Worm (Caenorhabditis elegans) whole organism, mixed stage, embryonic: Measurements from ENCODE around the gene parp-2.

Experiments used
- M03D4.4 ChIP-seq: sonication (generic microtip); optimal IDR thresholded peaks from 2 replicates; lab custom pipeline; 2017; ENCODE audit warnings: mild to moderate bottlenecking, missing genetic modification characterization, missing compliant biosample characterization
- bed-3 ChIP-seq: fragments of 200-800 bp; sonication (Bioruptor generic); optimal IDR thresholded peaks from 3 replicates; lab custom pipeline; 2018; ENCODE audit warnings: mild to moderate bottlenecking, missing genetic modification characterization, moderate library complexity, missing compliant biosample characterization
- blmp-1 ChIP-seq: fragments of 150-350 bp; optimal IDR thresholded peaks from 2 replicates; lab custom pipeline; 2014; ENCODE audit warnings: missing biosample characterization, missing genetic modification characterization
- ceh-39 ChIP-seq: fragments of 150-350 bp; optimal IDR thresholded peaks from 2 replicates; lab custom pipeline; 2014; ENCODE audit warnings: missing biosample characterization, missing genetic modification characterization
- ceh-83 ChIP-seq: fragments of 200-800 bp; sonication (Bioruptor generic); optimal IDR thresholded peaks from 2 replicates; lab custom pipeline; 2018; ENCODE audit warnings: mild to moderate bottlenecking, missing genetic modification characterization, missing compliant biosample characterization
- ces-1 ChIP-seq: fragments of 150-350 bp; optimal IDR thresholded peaks from 2 replicates; lab custom pipeline; 2014; ENCODE audit warnings: missing biosample characterization, missing genetic modification reagents, missing genetic modification characterization
- cnd-1 ChIP-seq: fragments of 200-800 bp; sonication (Bioruptor generic); optimal IDR thresholded peaks from 2 replicates; lab custom pipeline; 2018; ENCODE audit warnings: mild to moderate bottlenecking, missing genetic modification characterization, missing compliant biosample characterization
- drap-1 ChIP-seq: fragments of 200-800 bp; sonication (Bioruptor generic); optimal IDR thresholded peaks from 3 replicates; lab custom pipeline; 2018; ENCODE audit warnings: mild to moderate bottlenecking, missing genetic modification characterization, missing compliant biosample characterization
- elt-1 ChIP-seq: sonication (generic microtip); optimal IDR thresholded peaks from 2 replicates; lab custom pipeline; 2017; ENCODE audit warnings: missing genetic modification characterization, mild to moderate bottlenecking, missing compliant biosample characterization, antibody characterized with exemption, moderate library complexity, borderline replicate concordance; ENCODE audit not compliant: insufficient read depth
- flh-1 ChIP-seq: fragments of 200-800 bp; sonication (Bioruptor generic); optimal IDR thresholded peaks from 2 replicates; lab custom pipeline; 2018; ENCODE audit warnings: mild to moderate bottlenecking, missing genetic modification characterization, moderate library complexity, missing compliant biosample characterization
- ham-2 ChIP-seq: fragments of 200-800 bp; sonication (Bioruptor generic); optimal IDR thresholded peaks from 2 replicates; lab custom pipeline; 2018; ENCODE audit warnings: mild to moderate bottlenecking, missing genetic modification characterization, missing compliant biosample characterization
- hlh-1 ChIP-seq: fragments of 150-350 bp; optimal IDR thresholded peaks from 2 replicates; lab custom pipeline; 2014; ENCODE audit warnings: missing biosample characterization, missing genetic modification reagents, missing genetic modification characterization
- lin-13 ChIP-seq: fragments of 150-350 bp; optimal IDR thresholded peaks from 2 replicates; lab custom pipeline; 2014; ENCODE audit warnings: missing biosample characterization, missing genetic modification characterization
- lin-32 ChIP-seq: fragments of 200-800 bp; sonication (Bioruptor generic); optimal IDR thresholded peaks from 2 replicates; lab custom pipeline; 2018; ENCODE audit warnings: mild to moderate bottlenecking, missing genetic modification characterization, missing compliant biosample characterization
- lsy-2 ChIP-seq: fragments of 150-350 bp; optimal IDR thresholded peaks from 2 replicates; lab custom pipeline; 2014; ENCODE audit warnings: missing biosample characterization, missing genetic modification characterization
- mab-5 ChIP-seq: fragments of 150-350 bp; optimal IDR thresholded peaks from 2 replicates; lab custom pipeline; 2014; ENCODE audit warnings: missing biosample characterization, missing genetic modification characterization
- mep-1 ChIP-seq: fragments of 150-350 bp; optimal IDR thresholded peaks from 2 replicates; lab custom pipeline; 2017; ENCODE audit warnings: missing biosample characterization, missing genetic modification reagents, missing genetic modification characterization, inconsistent platforms
- mls-2 ChIP-seq: sonication (generic microtip); optimal IDR thresholded peaks from 2 replicates; lab custom pipeline; 2016; ENCODE audit warnings: mild to moderate bottlenecking, missing genetic modification characterization, moderate library complexity, missing compliant biosample characterization
- nhr-12 ChIP-seq: fragments of 150-350 bp; optimal IDR thresholded peaks from 2 replicates; lab custom pipeline; 2014; ENCODE audit warnings: missing biosample characterization, missing genetic modification characterization
- nhr-237 ChIP-seq: fragments of 150-350 bp; optimal IDR thresholded peaks from 2 replicates; lab custom pipeline; 2014; ENCODE audit warnings: missing biosample characterization, missing genetic modification characterization
- nhr-28 ChIP-seq: fragments of 150-350 bp; optimal IDR thresholded peaks from 2 replicates; lab custom pipeline; 2014; ENCODE audit warnings: missing biosample characterization, missing genetic modification characterization
- pha-4 ChIP-seq: fragments of 150-350 bp; optimal IDR thresholded peaks from 2 replicates; lab custom pipeline; 2018; ENCODE audit warnings: missing biosample characterization, missing genetic modification reagents, missing genetic modification characterization
- sem-2 ChIP-seq: fragments of 200-800 bp; sonication (Bioruptor generic); optimal IDR thresholded peaks from 2 replicates; lab custom pipeline; 2018; ENCODE audit warnings: mild to moderate bottlenecking, missing genetic modification characterization, missing compliant biosample characterization
- sptf-1 ChIP-seq: sonication (generic microtip); optimal IDR thresholded peaks from 2 replicates; lab custom pipeline; 2017; ENCODE audit warnings: mild to moderate bottlenecking, missing genetic modification characterization, moderate library complexity, missing compliant biosample characterization
- tbx-8 ChIP-seq: fragments of 200-800 bp; sonication (Bioruptor generic); optimal IDR thresholded peaks from 2 replicates; lab custom pipeline; 2018; ENCODE audit warnings: mild to moderate bottlenecking, missing genetic modification characterization, moderate library complexity, missing compliant biosample characterization
- unc-120 ChIP-seq: sonication (generic microtip); optimal IDR thresholded peaks from 2 replicates; lab custom pipeline; 2017; ENCODE audit warnings: missing genetic modification characterization, missing compliant biosample characterization; ENCODE audit not compliant: poor library complexity, severe bottlenecking
- unc-39 ChIP-seq: fragments of 150-350 bp; optimal IDR thresholded peaks from 2 replicates; lab custom pipeline; 2014; ENCODE audit warnings: missing biosample characterization, missing genetic modification characterization
- zip-8 ChIP-seq: fragments of 150-350 bp; optimal IDR thresholded peaks from 2 replicates; lab custom pipeline; 2014; ENCODE audit warnings: missing biosample characterization, missing genetic modification characterization
- ztf-11 ChIP-seq: fragments of 150-350 bp; optimal IDR thresholded peaks from 2 replicates; lab custom pipeline; 2014; ENCODE audit warnings: missing biosample characterization, missing genetic modification characterization

Gene parp-2

ce11 chrII:9583461-9583860 lies 9.4 kb upstream of the parp-2 start, which contains the start of gene wee-1.1:
TSS of gene wee-1.1 (minus strand) at chrII:9583561.
- TF ChIP-seq ztf-11 (tag; lab: Kevin White, UChicago) (no peak), ham-2 (GFP tag; lab: Kevin White, UChicago) (no peak)

- no peak for TF ChIP-seq bed-3
- TF ChIP-seq nhr-28 = peak; percentile 52
These were observed 6.1 kb upstream of the parp-2 start, which contains the start of gene ugt-58 for ce11 chrII:9586734-9587209. TSS of gene ugt-58 (minus strand) at chrII:9586784.

ce11 chrII:9589667-9590066 lies 3.2 kb upstream of the parp-2 start, which contains the start of gene eral-1:
TSS of gene eral-1 (minus strand) at chrII:9589767.
- TF ChIP-seq mls-2 (tag; lab: Kevin White, UChicago) (no peak), sem-2 (GFP tag; lab: Kevin White, UChicago) (no peak), mab-5 (tag; lab: Kevin White, UChicago) (no peak), unc-39 (tag; lab: Kevin White, UChicago) (no peak), elt-1 (tag; lab: Kevin White, UChicago) (no peak), ztf-11 (tag; lab: Kevin White, UChicago) (no peak), drap-1 (GFP tag; lab: Kevin White, UChicago) (no peak), blmp-1 (tag; lab: Kevin White, UChicago) (no peak), hlh-1 (tag; lab: Kevin White, UChicago) (no peak), ceh-83 (GFP tag; lab: Kevin White, UChicago) (no peak), unc-120 (tag; lab: Kevin White, UChicago) (no peak), tbx-8 (no peak), flh-1 (no peak), lin-13 (tag; lab: Kevin White, UChicago) (no peak), nhr-28 (no peak)

DNA sequence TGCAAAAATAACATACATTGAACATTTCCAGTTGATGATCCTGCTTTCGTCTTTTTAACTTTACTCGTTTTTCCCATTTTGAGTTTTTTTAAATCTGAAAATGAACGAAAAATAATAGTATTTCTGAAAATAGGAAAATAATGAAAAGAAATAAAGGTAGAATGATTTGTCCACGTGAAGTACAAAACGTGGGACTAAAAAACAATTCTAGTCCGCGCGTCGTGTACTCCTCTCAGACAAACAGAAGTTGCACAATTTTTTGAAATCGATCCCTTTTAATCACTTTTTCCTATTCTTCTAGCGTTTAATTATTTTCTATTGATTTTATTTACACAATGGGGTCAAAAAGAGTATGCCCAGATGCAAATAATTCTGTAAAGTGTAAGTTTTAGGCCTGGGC lies 1.8 kb upstream of the parp-2 start, which contains the start of the genes E02H1.1 and tag-124:
Gene E02H1.1 (minus strand): TSS at position 94 of the 400 bp plus-strand sequence.
Gene tag-124 (plus strand): TSS at position 222 of the 400 bp plus-strand sequence.
- peak; percentile 28 for TF ChIP-seq mep-1
- peak; percentile 25 for TF ChIP-seq lsy-2 (tag; lab: Kevin White, UChicago)
- TF ChIP-seq nhr-237 (tag; lab: Kevin White, UChicago) = peak; percentile 37
- TF ChIP-seq ham-2 (GFP tag; lab: Kevin White, UChicago) = no peak
- no peak for TF ChIP-seq mls-2 (tag; lab: Kevin White, UChicago)
- peak; percentile 16 for TF ChIP-seq ces-1 (GFP tag; lab: Kevin White, UChicago)

DNA sequence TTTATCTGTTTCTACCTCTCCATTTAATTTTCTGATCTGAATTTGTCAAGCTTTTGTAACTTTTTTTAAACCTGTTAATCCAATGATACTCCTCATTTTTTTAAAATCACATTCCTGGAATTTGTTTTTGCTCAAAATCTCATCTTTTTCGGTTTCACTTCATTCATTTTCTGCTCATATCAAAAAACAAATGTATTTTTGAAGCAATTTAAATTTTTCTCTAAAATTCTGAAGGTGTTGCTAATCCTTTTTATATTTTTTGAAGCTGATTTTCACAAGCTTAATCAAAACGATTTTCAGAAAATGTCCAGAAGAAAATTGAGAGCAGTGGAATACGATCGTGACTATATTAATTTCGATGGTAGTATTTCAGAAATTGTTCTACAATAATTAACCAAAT lies 2.1 kb downstream of the parp-2 start, which contains the start of gene E02H1.5:
Gene E02H1.5 (plus strand): TSS at position 301 of the 400 bp plus-strand sequence.
- TF ChIP-seq lin-32 (no peak), nhr-12 (tag; lab: Kevin White, UChicago) (no peak), cnd-1 (tag; lab: Kevin White, UChicago) (no peak), elt-1 (tag; lab: Kevin White, UChicago) (no peak), unc-39 (tag; lab: Kevin White, UChicago) (no peak), lsy-2 (tag; lab: Kevin White, UChicago) (no peak), hlh-1 (tag; lab: Kevin White, UChicago) (no peak), sptf-1 (tag; lab: Kevin White, UChicago) (no peak), mab-5 (tag; lab: Kevin White, UChicago) (no peak), flh-1 (no peak), ztf-11 (tag; lab: Kevin White, UChicago) (no peak), drap-1 (GFP tag; lab: Kevin White, UChicago) (no peak), nhr-237 (tag; lab: Kevin White, UChicago) (no peak)

ce11 chrII:9596401-9596800 lies 3.6 kb downstream of the parp-2 start, which contains the start of gene E02H1.6:
TSS of gene E02H1.6 (plus strand) at chrII:9596701.
- TF ChIP-seq elt-1 (tag; lab: Kevin White, UChicago) = no peak
- TF ChIP-seq ceh-39 (tag; lab: Kevin White, UChicago) = no peak
- TF ChIP-seq ztf-11 (tag; lab: Kevin White, UChicago) = no peak
- TF ChIP-seq ces-1 (GFP tag; lab: Kevin White, UChicago) = no peak
- no peak for TF ChIP-seq cnd-1 (tag; lab: Kevin White, UChicago)
- no peak for TF ChIP-seq flh-1
- no peak for TF ChIP-seq lin-13 (tag; lab: Kevin White, UChicago)
- TF ChIP-seq mep-1 = no peak
- no peak for TF ChIP-seq mab-5 (tag; lab: Kevin White, UChicago)
- no peak for TF ChIP-seq pha-4
- no peak for TF ChIP-seq M03D4.4 (tag; lab: Kevin White, UChicago)
- no peak for TF ChIP-seq nhr-12 (tag; lab: Kevin White, UChicago)
- TF ChIP-seq zip-8 (tag; lab: Kevin White, UChicago) = no peak
- no peak for TF ChIP-seq nhr-237 (tag; lab: Kevin White, UChicago)
